Worm (Caenorhabditis elegans) whole organism, mixed stage, embryonic: ENCODE data around the gene snb-6.

Source experiments
- M03D4.4 ChIP-seq: sonication (generic microtip); optimal IDR thresholded peaks from 2 replicates; lab custom pipeline; 2017; ENCODE audit warnings: mild to moderate bottlenecking, missing genetic modification characterization, missing compliant biosample characterization
- blmp-1 ChIP-seq: fragments of 150-350 bp; optimal IDR thresholded peaks from 2 replicates; lab custom pipeline; 2014; ENCODE audit warnings: missing biosample characterization, missing genetic modification characterization
- ceh-39 ChIP-seq: fragments of 150-350 bp; optimal IDR thresholded peaks from 2 replicates; lab custom pipeline; 2014; ENCODE audit warnings: missing biosample characterization, missing genetic modification characterization
- ceh-43 ChIP-seq: fragments of 200-800 bp; sonication (Bioruptor generic); optimal IDR thresholded peaks from 2 replicates; lab custom pipeline; 2018; ENCODE audit warnings: mild to moderate bottlenecking, missing genetic modification characterization, moderate library complexity, missing compliant biosample characterization
- ceh-83 ChIP-seq: fragments of 200-800 bp; sonication (Bioruptor generic); optimal IDR thresholded peaks from 2 replicates; lab custom pipeline; 2018; ENCODE audit warnings: mild to moderate bottlenecking, missing genetic modification characterization, missing compliant biosample characterization
- ces-1 ChIP-seq: fragments of 150-350 bp; optimal IDR thresholded peaks from 2 replicates; lab custom pipeline; 2014; ENCODE audit warnings: missing biosample characterization, missing genetic modification reagents, missing genetic modification characterization
- drap-1 ChIP-seq: fragments of 200-800 bp; sonication (Bioruptor generic); optimal IDR thresholded peaks from 3 replicates; lab custom pipeline; 2018; ENCODE audit warnings: mild to moderate bottlenecking, missing genetic modification characterization, missing compliant biosample characterization
- elt-1 ChIP-seq: sonication (generic microtip); optimal IDR thresholded peaks from 2 replicates; lab custom pipeline; 2017; ENCODE audit warnings: missing genetic modification characterization, mild to moderate bottlenecking, missing compliant biosample characterization, antibody characterized with exemption, moderate library complexity, borderline replicate concordance; ENCODE audit not compliant: insufficient read depth
- elt-3 ChIP-seq: fragments of 150-350 bp; optimal IDR thresholded peaks from 2 replicates; lab custom pipeline; 2014; ENCODE audit warnings: missing biosample characterization, missing genetic modification characterization
- flh-1 ChIP-seq: fragments of 200-800 bp; sonication (Bioruptor generic); optimal IDR thresholded peaks from 2 replicates; lab custom pipeline; 2018; ENCODE audit warnings: mild to moderate bottlenecking, missing genetic modification characterization, moderate library complexity, missing compliant biosample characterization
- ham-2 ChIP-seq: fragments of 200-800 bp; sonication (Bioruptor generic); optimal IDR thresholded peaks from 2 replicates; lab custom pipeline; 2018; ENCODE audit warnings: mild to moderate bottlenecking, missing genetic modification characterization, missing compliant biosample characterization
- hlh-1 ChIP-seq: fragments of 150-350 bp; optimal IDR thresholded peaks from 2 replicates; lab custom pipeline; 2014; ENCODE audit warnings: missing biosample characterization, missing genetic modification reagents, missing genetic modification characterization
- lin-13 ChIP-seq: fragments of 150-350 bp; optimal IDR thresholded peaks from 2 replicates; lab custom pipeline; 2014; ENCODE audit warnings: missing biosample characterization, missing genetic modification characterization
- lin-32 ChIP-seq: fragments of 200-800 bp; sonication (Bioruptor generic); optimal IDR thresholded peaks from 2 replicates; lab custom pipeline; 2018; ENCODE audit warnings: mild to moderate bottlenecking, missing genetic modification characterization, missing compliant biosample characterization
- lsy-2 ChIP-seq: fragments of 150-350 bp; optimal IDR thresholded peaks from 2 replicates; lab custom pipeline; 2014; ENCODE audit warnings: missing biosample characterization, missing genetic modification characterization
- mab-5 ChIP-seq: fragments of 150-350 bp; optimal IDR thresholded peaks from 2 replicates; lab custom pipeline; 2014; ENCODE audit warnings: missing biosample characterization, missing genetic modification characterization
- mep-1 ChIP-seq: fragments of 150-350 bp; optimal IDR thresholded peaks from 2 replicates; lab custom pipeline; 2017; ENCODE audit warnings: missing biosample characterization, missing genetic modification reagents, missing genetic modification characterization, inconsistent platforms
- nhr-12 ChIP-seq: fragments of 150-350 bp; optimal IDR thresholded peaks from 2 replicates; lab custom pipeline; 2014; ENCODE audit warnings: missing biosample characterization, missing genetic modification characterization
- nhr-2 ChIP-seq: fragments of 150-350 bp; optimal IDR thresholded peaks from 2 replicates; lab custom pipeline; 2014; ENCODE audit warnings: missing biosample characterization, missing genetic modification characterization
- nhr-28 ChIP-seq: fragments of 150-350 bp; optimal IDR thresholded peaks from 2 replicates; lab custom pipeline; 2014; ENCODE audit warnings: missing biosample characterization, missing genetic modification characterization
- nhr-76 ChIP-seq: sonication (generic microtip); optimal IDR thresholded peaks from 2 replicates; lab custom pipeline; 2017; ENCODE audit warnings: missing biosample characterization, missing genetic modification characterization
- pha-4 ChIP-seq: fragments of 150-350 bp; optimal IDR thresholded peaks from 2 replicates; lab custom pipeline; 2018; ENCODE audit warnings: missing biosample characterization, missing genetic modification reagents, missing genetic modification characterization
- snpc-4 ChIP-seq: fragments of 150-350 bp; optimal IDR thresholded peaks from 2 replicates; lab custom pipeline; 2014; ENCODE audit warnings: missing biosample characterization, missing genetic modification characterization
- tbx-8 ChIP-seq: fragments of 200-800 bp; sonication (Bioruptor generic); optimal IDR thresholded peaks from 2 replicates; lab custom pipeline; 2018; ENCODE audit warnings: mild to moderate bottlenecking, missing genetic modification characterization, moderate library complexity, missing compliant biosample characterization
- unc-120 ChIP-seq: sonication (generic microtip); optimal IDR thresholded peaks from 2 replicates; lab custom pipeline; 2017; ENCODE audit warnings: missing genetic modification characterization, missing compliant biosample characterization; ENCODE audit not compliant: poor library complexity, severe bottlenecking
- unc-62 ChIP-seq: fragments of 150-350 bp; optimal IDR thresholded peaks from 2 replicates; lab custom pipeline; 2014; ENCODE audit warnings: missing biosample characterization, missing genetic modification reagents, missing genetic modification characterization
- ztf-11 ChIP-seq: fragments of 150-350 bp; optimal IDR thresholded peaks from 2 replicates; lab custom pipeline; 2014; ENCODE audit warnings: missing biosample characterization, missing genetic modification characterization

The snb-6 gene

ce11 chrII:8857074-8857473 lies 2.4 kb downstream of the snb-6 start:
- TF ChIP-seq lin-13 (tag; lab: Kevin White, UChicago) (no peak), flh-1 (GFP tag; lab: Kevin White, UChicago) (no peak), ceh-39 (tag; lab: Kevin White, UChicago) (no peak), nhr-12 (tag; lab: Kevin White, UChicago) (no peak), nhr-28 (tag; lab: Kevin White, UChicago) (no peak), ceh-43 (GFP tag; lab: Kevin White, UChicago) (no peak), mep-1 (tag; lab: Kevin White, UChicago) (no peak), lin-32 (no peak), M03D4.4 (tag; lab: Kevin White, UChicago) (no peak), pha-4 (tag; lab: Kevin White, UChicago) (no peak), unc-120 (no peak), hlh-1 (tag; lab: Kevin White, UChicago) (no peak), ham-2 (GFP tag; lab: Kevin White, UChicago) (no peak), snpc-4 (tag; lab: Kevin White, UChicago) (no peak), nhr-2 (tag; lab: Kevin White, UChicago) (no peak)

ce11 chrII:8856524-8856923 lies 3.0 kb downstream of the snb-6 start:
- TF ChIP-seq unc-62 (GFP tag; lab: Kevin White, UChicago) (peak; percentile 12), blmp-1 (tag; lab: Kevin White, UChicago) (peak; percentile 59), ham-2 (GFP tag; lab: Kevin White, UChicago) (peak; percentile 75), ceh-43 (GFP tag; lab: Kevin White, UChicago) (no peak)

DNA sequence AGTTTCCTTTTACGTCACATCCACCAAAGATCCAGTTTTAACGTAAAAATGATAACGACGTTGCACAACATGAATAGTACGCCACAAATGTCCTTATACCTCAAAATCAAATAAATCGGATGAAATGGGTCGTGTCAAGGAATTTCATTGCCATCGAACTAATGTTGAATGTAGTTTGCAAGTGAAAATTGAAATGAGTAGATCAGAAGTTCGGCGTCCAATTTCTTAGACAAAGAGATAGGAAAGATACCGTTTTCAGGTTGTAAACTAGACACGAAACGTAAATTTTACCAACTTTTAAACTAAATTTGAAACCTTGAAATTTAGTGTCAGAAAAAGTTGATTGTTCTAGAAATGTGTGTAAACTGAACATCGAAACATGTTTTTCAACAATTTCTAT lies 4.6 kb downstream of the snb-6 start:
- no peak for TF ChIP-seq flh-1 (GFP tag; lab: Kevin White, UChicago)
- no peak for TF ChIP-seq unc-120
- TF ChIP-seq elt-1 (tag; lab: Kevin White, UChicago): no peak
- no peak for TF ChIP-seq tbx-8
- TF ChIP-seq mab-5 (tag; lab: Kevin White, UChicago): no peak
- TF ChIP-seq ces-1 (GFP tag; lab: Kevin White, UChicago): no peak
- TF ChIP-seq ceh-43 (GFP tag; lab: Kevin White, UChicago): no peak
- TF ChIP-seq lin-32: no peak
- TF ChIP-seq nhr-76 (tag; lab: Kevin White, UChicago): no peak
- TF ChIP-seq elt-3 (tag; lab: Kevin White, UChicago): no peak
- no peak for TF ChIP-seq hlh-1 (tag; lab: Kevin White, UChicago)
- TF ChIP-seq mep-1 (tag; lab: Kevin White, UChicago): no peak
- TF ChIP-seq nhr-12 (tag; lab: Kevin White, UChicago): no peak
- TF ChIP-seq pha-4 (tag; lab: Kevin White, UChicago): no peak
- TF ChIP-seq unc-62 (GFP tag; lab: Kevin White, UChicago): no peak
- no peak for TF ChIP-seq ceh-39 (tag; lab: Kevin White, UChicago)
- TF ChIP-seq snpc-4 (tag; lab: Kevin White, UChicago): no peak
- TF ChIP-seq drap-1 (GFP tag; lab: Kevin White, UChicago): no peak

DNA sequence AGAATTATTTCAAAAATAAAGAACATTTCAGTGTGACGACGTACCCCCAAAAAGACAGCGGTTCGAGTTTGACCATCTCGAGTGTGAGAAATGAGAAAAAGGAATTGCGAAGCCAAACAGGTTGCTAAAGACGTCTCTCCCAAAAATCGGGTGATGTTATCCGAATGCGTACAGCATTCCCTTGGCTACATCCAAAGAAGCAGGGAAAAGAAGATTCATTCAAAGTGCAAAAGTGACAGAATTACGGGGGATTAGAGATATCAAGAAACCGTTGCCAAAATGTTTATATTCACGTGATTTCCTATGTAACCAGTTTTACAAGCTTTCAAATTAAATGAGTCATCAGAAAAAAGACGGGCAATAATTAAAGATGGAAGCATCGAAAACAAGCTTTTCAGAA lies 5.5 kb downstream of the snb-6 start:
- no peak for TF ChIP-seq ztf-11
- no peak for TF ChIP-seq tbx-8
- no peak for TF ChIP-seq pha-4 (tag; lab: Kevin White, UChicago)
- TF ChIP-seq elt-1 (tag; lab: Kevin White, UChicago): no peak
- TF ChIP-seq M03D4.4 (tag; lab: Kevin White, UChicago): no peak
- TF ChIP-seq ceh-83: no peak
- no peak for TF ChIP-seq lin-13 (tag; lab: Kevin White, UChicago)

- no peak for TF ChIP-seq lsy-2 (tag; lab: Kevin White, UChicago)
Measured at ce11 chrII:8853238-8853637, 6.3 kb downstream of the snb-6 start.

DNA sequence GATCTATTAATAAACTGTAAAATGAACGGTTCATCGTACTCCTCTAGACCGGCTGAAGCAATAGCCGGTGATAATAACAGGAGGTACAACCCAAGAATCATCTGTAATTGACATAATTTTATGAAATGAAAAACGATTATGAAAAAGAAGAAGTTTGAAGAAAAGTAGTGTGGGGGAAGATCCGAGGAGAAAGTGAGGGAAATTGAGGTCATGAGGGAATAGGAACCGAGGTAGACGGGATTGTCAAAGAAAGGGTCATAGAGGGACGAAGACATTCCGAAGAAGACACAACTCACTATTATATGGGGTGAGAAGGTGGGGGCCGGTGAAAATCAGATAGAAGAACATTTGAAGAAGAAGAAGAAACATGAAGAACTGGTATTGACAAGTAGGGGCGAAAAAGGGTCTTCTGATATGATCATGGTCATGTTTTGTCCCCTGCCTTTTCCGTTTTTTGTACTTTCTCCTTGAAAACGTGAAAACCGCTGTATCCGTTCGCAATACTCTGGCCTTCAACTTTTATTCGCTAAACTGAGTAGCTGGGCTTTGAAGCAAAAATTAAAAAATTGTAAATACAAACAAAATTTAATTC lies 7.4 kb downstream of the snb-6 start, which contains the start of gene oac-46:
Gene oac-46 (minus strand): TSS at position 101 of the 592 bp plus-strand sequence.
- no peak for TF ChIP-seq lin-32
- TF ChIP-seq blmp-1 (tag; lab: Kevin White, UChicago): peak; percentile 44
